Worm (Caenorhabditis elegans) whole organism, young adult: ENCODE data around the gene fbxa-158.
A peak's percentile ranks its signal among the peaks of the same experiment; 100 is the strongest.
"Not testable (repeated sequence)": the region's sequence is repeated elsewhere in the genome, so short reads cannot be mapped to it uniquely, and the experiment has no call there.

Experiments used
- B0336.3 ChIP-seq: fragments of 200-800 bp; sonication (Bioruptor generic); IDR thresholded peaks from 2 replicates; pipeline ENCODE4 v1.3.6; 2022; ENCODE audit warnings: missing genetic modification characterization, missing compliant biosample characterization
- F23B12.7 ChIP-seq: sonication (generic microtip); optimal IDR thresholded peaks from 2 replicates; lab custom pipeline; 2017; ENCODE audit warnings: missing genetic modification characterization, mild to moderate bottlenecking, missing compliant biosample characterization, antibody characterized with exemption, moderate library complexity; ENCODE audit not compliant: insufficient read depth
- F57A8.1 ChIP-seq: fragments of 200-800 bp; sonication (Bioruptor generic); optimal IDR thresholded peaks from 2 replicates; lab custom pipeline; 2018; ENCODE audit warnings: mild to moderate bottlenecking, missing genetic modification characterization, moderate library complexity, missing compliant biosample characterization
- K11D2.4 ChIP-seq: fragments of 200-800 bp; sonication (Bioruptor generic); IDR thresholded peaks from 2 replicates; pipeline ENCODE4 v1.3.6; 2022; ENCODE audit warnings: missing genetic modification reagents, missing genetic modification characterization, missing compliant biosample characterization
- T07F8.4 ChIP-seq: sonication (generic microtip); optimal IDR thresholded peaks from 2 replicates; lab custom pipeline; 2016; ENCODE audit warnings: mild to moderate bottlenecking, missing genetic modification characterization, moderate library complexity, missing compliant biosample characterization
- T26A5.8 ChIP-seq: sonication (generic microtip); optimal IDR thresholded peaks from 2 replicates; lab custom pipeline; 2016; ENCODE audit warnings: missing genetic modification characterization, missing compliant biosample characterization
- Y53F4B.3 ChIP-seq: fragments of 200-800 bp; sonication (Bioruptor generic); IDR thresholded peaks from 2 replicates; pipeline ENCODE4 v1.3.6; 2022; ENCODE audit warnings: missing genetic modification reagents, missing genetic modification characterization, missing compliant biosample characterization
- Y95B8A.8 ChIP-seq: fragments of 200-800 bp; sonication (Bioruptor generic); IDR thresholded peaks from 2 replicates; pipeline ENCODE4 v1.3.6; 2022; ENCODE audit warnings: missing genetic modification reagents, missing genetic modification characterization, missing compliant biosample characterization
- akir-1 ChIP-seq: fragments of 200-800 bp; sonication (Bioruptor generic); optimal IDR thresholded peaks from 2 replicates; lab custom pipeline; 2018; ENCODE audit warnings: mild to moderate bottlenecking, missing genetic modification characterization, moderate library complexity, missing compliant biosample characterization
- atf-7 ChIP-seq: sonication (generic microtip); optimal IDR thresholded peaks from 2 replicates; lab custom pipeline; 2017; ENCODE audit warnings: mild to moderate bottlenecking, missing genetic modification characterization, missing compliant biosample characterization
- attf-5 ChIP-seq: fragments of 200-800 bp; sonication (Bioruptor generic); optimal IDR thresholded peaks from 2 replicates; lab custom pipeline; 2018; ENCODE audit warnings: mild to moderate bottlenecking, missing genetic modification characterization, missing compliant biosample characterization
- ceh-58 ChIP-seq: fragments of 200-800 bp; sonication (Bioruptor generic); IDR thresholded peaks from 2 replicates; pipeline ENCODE4 v1.3.6; 2022; ENCODE audit warnings: missing genetic modification characterization, missing compliant biosample characterization
- ceh-79 ChIP-seq: sonication (generic microtip); optimal IDR thresholded peaks from 2 replicates; lab custom pipeline; 2017; ENCODE audit warnings: mild to moderate bottlenecking, missing genetic modification characterization, missing compliant biosample characterization
- dox-1 ChIP-seq: fragments of 200-800 bp; sonication (Bioruptor generic); IDR thresholded peaks from 2 replicates; pipeline ENCODE4 v1.3.6; 2022; ENCODE audit warnings: missing genetic modification reagents, missing genetic modification characterization, missing compliant biosample characterization
- efl-1 ChIP-seq: fragments of 150-350 bp; optimal IDR thresholded peaks from 2 replicates; lab custom pipeline; 2014; ENCODE audit warnings: missing biosample characterization, missing genetic modification reagents, missing genetic modification characterization
- egl-18 ChIP-seq: fragments of 200-800 bp; sonication (Bioruptor generic); IDR thresholded peaks from 2 replicates; pipeline ENCODE4 v1.3.6; 2022; ENCODE audit warnings: missing genetic modification reagents, missing genetic modification characterization, missing compliant biosample characterization
- ets-4 ChIP-seq: fragments of 200-800 bp; sonication (Bioruptor generic); optimal IDR thresholded peaks from 2 replicates; lab custom pipeline; 2018; ENCODE audit warnings: mild to moderate bottlenecking, missing genetic modification characterization, missing compliant biosample characterization
- fkh-3 ChIP-seq: sonication (generic microtip); optimal IDR thresholded peaks from 2 replicates; lab custom pipeline; 2016; ENCODE audit warnings: mild to moderate bottlenecking, missing genetic modification characterization, missing compliant biosample characterization
- hsf-1 ChIP-seq: fragments of 200-800 bp; sonication (Bioruptor generic); IDR thresholded peaks from 2 replicates; pipeline ENCODE4 v1.3.6; 2022; ENCODE audit warnings: missing genetic modification reagents, missing genetic modification characterization, missing compliant biosample characterization
- lag-1 ChIP-seq: fragments of 200-800 bp; sonication (Bioruptor generic); IDR thresholded peaks from 2 replicates; pipeline ENCODE4 v1.3.6; 2022; ENCODE audit warnings: missing genetic modification reagents, missing genetic modification characterization, missing compliant biosample characterization
- lin-35 ChIP-seq, 3 experiments: fragments of 150-350 bp in 2 of 3; sonication (generic microtip) in 1 of 3; optimal IDR thresholded peaks; 2 replicates each; lab custom pipeline; 2014 to 2018; ENCODE audit warnings: missing biosample characterization in 3 of 3, missing genetic modification characterization in 3 of 3, missing genetic modification reagents in 3 of 3
- lir-1 ChIP-seq: fragments of 200-800 bp; sonication (Bioruptor generic); conservative IDR thresholded peaks from 2 replicates; pipeline ENCODE4 v1.3.6; 2022; ENCODE audit warnings: missing genetic modification reagents, missing genetic modification characterization, missing compliant biosample characterization
- nfya-1 ChIP-seq: sonication (generic microtip); optimal IDR thresholded peaks from 2 replicates; lab custom pipeline; 2017; ENCODE audit warnings: antibody characterized with exemption, missing compliant biosample characterization, missing genetic modification characterization, borderline replicate concordance; ENCODE audit not compliant: insufficient read depth
- nfya-2 ChIP-seq: fragments of 200-800 bp; sonication (Bioruptor generic); IDR thresholded peaks from 2 replicates; pipeline ENCODE4 v1.3.6; 2022; ENCODE audit warnings: missing genetic modification reagents, missing genetic modification characterization, missing compliant biosample characterization
- nhr-80 ChIP-seq: sonication (generic microtip); optimal IDR thresholded peaks from 2 replicates; lab custom pipeline; 2016; ENCODE audit warnings: missing genetic modification characterization, missing compliant biosample characterization
- sdz-38 ChIP-seq: sonication (generic microtip); optimal IDR thresholded peaks from 2 replicates; lab custom pipeline; 2016; ENCODE audit warnings: missing genotype, missing genetic modification characterization, missing compliant biosample characterization
- sea-2 ChIP-seq: fragments of 200-800 bp; sonication (Bioruptor generic); IDR thresholded peaks from 2 replicates; pipeline ENCODE4 v1.3.6; 2022; ENCODE audit warnings: missing genetic modification characterization, missing compliant biosample characterization
- snpc-1.1 ChIP-seq: sonication (generic microtip); optimal IDR thresholded peaks from 2 replicates; lab custom pipeline; 2017; ENCODE audit warnings: missing genetic modification characterization, mild to moderate bottlenecking, missing compliant biosample characterization, antibody characterized with exemption, moderate library complexity, missing genotype, missing genetic modification reagents; ENCODE audit not compliant: insufficient read depth
- snpc-3.4 ChIP-seq: sonication (generic microtip); optimal IDR thresholded peaks from 2 replicates; lab custom pipeline; 2017; ENCODE audit warnings: missing genetic modification characterization, mild to moderate bottlenecking, missing compliant biosample characterization, antibody characterized with exemption, moderate library complexity, missing genotype, missing genetic modification reagents
- snpc-4 ChIP-seq, 5 experiments: fragments of 150-350 bp in 1 of 5; sonication (generic microtip) in 4 of 5; optimal IDR thresholded peaks; 2 replicates each; lab custom pipeline; 2014 to 2018; ENCODE audit warnings: missing genetic modification characterization in 5 of 5, missing biosample characterization in 3 of 5, antibody characterized with exemption in 2 of 5, mild to moderate bottlenecking in 2 of 5, missing compliant biosample characterization in 2 of 5, missing genotype in 2 of 5, moderate library complexity in 2 of 5, missing genetic modification reagents in 1 of 5
- somi-1 ChIP-seq: fragments of 200-800 bp; sonication (Bioruptor generic); optimal IDR thresholded peaks from 2 replicates; lab custom pipeline; 2018; ENCODE audit warnings: mild to moderate bottlenecking, missing genetic modification characterization, missing compliant biosample characterization
- unc-62 ChIP-seq: fragments of 150-350 bp; optimal IDR thresholded peaks from 2 replicates; lab custom pipeline; 2014; ENCODE audit warnings: missing biosample characterization, missing genetic modification reagents, missing genetic modification characterization
- zfh-2 ChIP-seq: fragments of 200-800 bp; sonication (Bioruptor generic); conservative IDR thresholded peaks from 2 replicates; pipeline ENCODE4 v1.3.6; 2022; ENCODE audit warnings: missing genetic modification reagents, missing genetic modification characterization, missing compliant biosample characterization
- ztf-18 ChIP-seq: sonication (generic microtip); optimal IDR thresholded peaks from 2 replicates; lab custom pipeline; 2016; ENCODE audit warnings: missing genotype, mild to moderate bottlenecking, missing genetic modification characterization, missing compliant biosample characterization

The fbxa-158 gene

ce11 chrII:1627783-1628182, 6.7 kb upstream of the fbxa-158 start, which contains the start of gene C08E3.15:
C08E3.15 (minus strand) TSS chrII:1627883.
- TF ChIP-seq K11D2.4 (GFP tag; lab: Robert Waterston, UW); atf-7; Y53F4B.3 (GFP tag; lab: Robert Waterston, UW): not testable (repeated sequence)

ce11 chrII:1625666-1626065, 4.6 kb upstream of the fbxa-158 start, which contains the start of gene C08E3.14:
C08E3.14 (plus strand) TSS chrII:1625966.
- TF ChIP-seq B0336.3 (GFP tag; lab: Robert Waterston, UW) (no peak), lir-1 (GFP tag; lab: Robert Waterston, UW) (no peak), ztf-18 (tag; lab: Kevin White, UChicago) (no peak), unc-62 (GFP tag; lab: Kevin White, UChicago) (no peak), T26A5.8 (tag; lab: Kevin White, UChicago) (no peak), lag-1 (no peak), attf-5 (no peak), somi-1 (GFP tag; lab: Kevin White, UChicago) (no peak), dox-1 (no peak), F23B12.7 (no peak)
- TF ChIP-seq, all 124 proteins: peak for 0

- TF ChIP-seq egl-18 (GFP tag; lab: Robert Waterston, UW) (no peak), efl-1 (GFP tag; lab: Kevin White, UChicago) (no peak), F57A8.1 (GFP tag; lab: Kevin White, UChicago) (no peak), sea-2 (GFP tag; lab: Robert Waterston, UW) (no peak), ets-4 (GFP tag; lab: Kevin White, UChicago) (no peak), lin-35 (GFP tag; optimal IDR thresholded peaks at IDR 0.05; lab: Kevin White, UChicago) (no peak), ceh-58 (GFP tag; lab: Robert Waterston, UW) (no peak), snpc-1.1 (no peak), Y95B8A.8 (GFP tag; lab: Robert Waterston, UW) (no peak), snpc-3.4 (no peak)
These were observed 3.5 kb upstream of the fbxa-158 start, which contains the start of gene fbxa-160 for ce11 chrII:1624572-1624971. fbxa-160 (minus strand) TSS chrII:1624672.

- peak; percentile 5 for TF ChIP-seq nhr-80
- TF ChIP-seq ceh-79 (tag; lab: Kevin White, UChicago) = no peak
These were observed 715 bp upstream of the fbxa-158 start for ce11 chrII:1621795-1622194.

DNA sequence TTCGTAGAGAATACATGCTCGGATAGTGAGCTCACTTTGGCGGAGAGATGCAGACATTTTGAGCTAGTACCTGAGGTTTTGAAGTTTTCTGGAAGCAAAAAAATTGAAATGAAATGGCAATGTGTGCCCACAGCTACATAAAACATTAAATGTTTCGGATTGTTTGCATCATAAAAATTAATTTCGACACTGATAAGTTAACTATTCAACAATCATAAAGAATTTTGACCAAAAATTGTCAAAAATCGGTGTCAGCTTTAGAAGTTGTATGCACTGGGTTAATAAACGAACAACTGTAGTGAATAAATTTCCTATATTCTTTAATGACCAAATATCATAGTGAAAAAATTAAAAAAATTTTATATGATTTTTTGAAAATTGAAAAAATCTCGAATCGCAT, 2.1 kb downstream of the fbxa-158 start, which contains the start of gene fbxa-166:
Gene fbxa-166, minus strand, starts transcription at position 101 of the 400 bp plus-strand sequence.
- TF ChIP-seq nfya-1 (tag; lab: Kevin White, UChicago) = no peak

DNA sequence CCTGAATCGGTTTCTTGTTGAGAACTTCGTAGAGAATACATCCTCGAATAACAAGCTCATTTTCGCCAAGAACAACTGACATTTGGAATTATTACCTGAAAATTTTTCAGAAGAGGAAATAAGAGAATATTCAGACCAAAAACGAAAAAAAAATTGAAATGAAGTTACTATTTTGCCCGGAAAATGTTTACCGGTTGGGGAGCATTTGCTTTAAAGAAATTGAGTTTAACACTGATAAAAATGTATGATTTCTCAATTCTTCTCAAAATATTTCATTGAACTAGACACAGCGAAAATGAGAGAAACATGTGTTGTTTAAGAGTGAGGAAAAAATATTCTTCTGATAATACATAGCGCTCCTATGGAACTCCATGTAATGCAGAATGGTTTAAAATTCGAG, 4.7 kb downstream of the fbxa-158 start, which contains the start of gene fbxa-165:
Gene fbxa-165, minus strand, starts transcription at position 101 of the 400 bp plus-strand sequence.
- TF ChIP-seq hsf-1 (GFP tag; lab: Robert Waterston, UW) = no peak

DNA sequence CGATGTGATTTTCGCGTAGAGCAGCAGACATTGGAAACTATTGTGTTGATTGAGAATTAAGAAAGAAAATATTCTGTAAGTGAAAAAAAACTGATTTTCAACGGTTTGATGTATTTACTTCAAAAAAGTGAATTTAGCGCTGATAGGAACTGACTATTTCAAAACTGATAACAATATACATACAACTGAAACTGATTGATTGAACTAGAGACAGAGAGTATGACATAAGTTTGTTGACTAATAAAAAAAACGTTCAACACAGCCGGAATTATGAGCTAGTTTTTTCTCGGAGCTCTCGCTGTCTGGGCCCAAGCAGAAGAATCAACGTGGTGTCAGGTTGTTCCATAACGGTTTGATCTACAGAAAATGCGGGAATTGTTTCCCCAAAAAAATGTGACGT, 7.1 kb downstream of the fbxa-158 start, which contains the start of gene fbxa-164:
Gene fbxa-164, minus strand, starts transcription at position 101 of the 400 bp plus-strand sequence.
- no peak for TF ChIP-seq snpc-4 (GFP tag; optimal IDR thresholded peaks at IDR 0.05; lab: Kevin White, UChicago)
- no peak for TF ChIP-seq snpc-4 (tag; optimal IDR thresholded peaks at IDR 0.05; lab: Kevin White, UChicago)
- no peak for TF ChIP-seq zfh-2
- TF ChIP-seq nfya-2 (GFP tag; lab: Robert Waterston, UW) = no peak
- TF ChIP-seq sea-2 (GFP tag; lab: Robert Waterston, UW) = no peak
- no peak for TF ChIP-seq lag-1
- TF ChIP-seq efl-1 (GFP tag; lab: Kevin White, UChicago) = no peak
- no peak for TF ChIP-seq akir-1 (GFP tag; lab: Kevin White, UChicago)
- TF ChIP-seq dox-1 = no peak
- TF ChIP-seq fkh-3 (tag; lab: Kevin White, UChicago) = no peak
- no peak for TF ChIP-seq T07F8.4
- TF ChIP-seq sdz-38 (tag; lab: Kevin White, UChicago) = no peak
